Worm (Caenorhabditis elegans) whole organism, L4 larva: ENCODE results near the gene cls-2.

Source experiments
- ama-1 ChIP-seq: fragments of 150-350 bp; optimal IDR thresholded peaks from 2 replicates; lab custom pipeline; 2014; ENCODE audit warnings: inconsistent platforms, mixed read lengths
- dpl-1 ChIP-seq: fragments of 150-350 bp; optimal IDR thresholded peaks from 2 replicates; lab custom pipeline; 2014; ENCODE audit warnings: missing biosample characterization, missing genetic modification reagents, missing genetic modification characterization
- fos-1 ChIP-seq: fragments of 150-350 bp; optimal IDR thresholded peaks from 2 replicates; lab custom pipeline; 2014; ENCODE audit warnings: missing biosample characterization, missing genetic modification characterization
- hlh-30 ChIP-seq: sonication (generic microtip); optimal IDR thresholded peaks from 2 replicates; lab custom pipeline; 2017; ENCODE audit warnings: antibody characterized with exemption, mild to moderate bottlenecking, missing genetic modification characterization, missing compliant biosample characterization; ENCODE audit not compliant: insufficient read depth
- hmg-1.1 ChIP-seq: fragments of 200-800 bp; sonication (Bioruptor generic); IDR thresholded peaks from 2 replicates; pipeline ENCODE4 v1.3.6; 2022; ENCODE audit warnings: missing genetic modification reagents, missing genetic modification characterization, missing compliant biosample characterization
- lim-7 ChIP-seq: fragments of 200-800 bp; sonication (Bioruptor generic); IDR thresholded peaks from 2 replicates; pipeline ENCODE4 v1.3.6; 2022; ENCODE audit warnings: missing genetic modification characterization, missing compliant biosample characterization
- lin-39 ChIP-seq: fragments of 150-350 bp; optimal IDR thresholded peaks from 2 replicates; lab custom pipeline; 2014; ENCODE audit warnings: missing biosample characterization, missing genetic modification reagents, missing genetic modification characterization
- mdl-1 ChIP-seq, 2 experiments: fragments of 150-350 bp in 1 of 2; sonication (generic microtip) in 1 of 2; optimal IDR thresholded peaks; 2 replicates each; lab custom pipeline; 2014 to 2017; ENCODE audit warnings: missing biosample characterization in 2 of 2, missing genetic modification characterization in 2 of 2
- nhr-111 ChIP-seq: fragments of 200-800 bp; sonication (Bioruptor generic); optimal IDR thresholded peaks from 2 replicates; lab custom pipeline; 2018; ENCODE audit warnings: mild to moderate bottlenecking, missing genetic modification characterization, missing compliant biosample characterization
- nhr-237 ChIP-seq: sonication (generic microtip); optimal IDR thresholded peaks from 2 replicates; lab custom pipeline; 2017; ENCODE audit warnings: missing biosample characterization, missing genetic modification characterization
- nhr-77 ChIP-seq: fragments of 150-350 bp; optimal IDR thresholded peaks from 2 replicates; lab custom pipeline; 2014; ENCODE audit warnings: missing biosample characterization, missing genetic modification characterization
- skn-1 ChIP-seq: fragments of 150-350 bp; optimal IDR thresholded peaks from 2 replicates; lab custom pipeline; 2014; ENCODE audit warnings: missing biosample characterization, missing genetic modification characterization

DNA sequence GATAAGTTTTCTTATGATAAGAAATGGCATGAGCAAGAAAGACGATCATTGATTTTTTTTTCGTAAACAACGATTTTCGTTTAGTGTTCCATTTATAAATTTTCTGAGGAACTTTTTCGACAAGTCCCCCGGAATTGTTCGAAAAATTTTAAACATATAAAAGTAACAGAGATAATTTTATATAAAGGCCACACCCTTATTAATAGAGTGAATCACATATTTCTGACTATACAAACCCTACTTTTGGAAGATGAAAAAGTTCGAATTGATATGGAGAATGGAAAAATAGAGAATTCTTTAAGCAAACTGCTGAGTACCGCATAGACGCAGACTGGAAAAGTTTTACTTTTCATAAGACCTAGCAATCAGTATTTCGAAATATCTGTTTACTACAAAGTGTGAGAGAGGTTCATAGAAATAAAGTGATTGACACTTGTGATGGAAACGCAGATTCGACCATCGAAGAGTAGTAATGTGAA lies 3.7 kb upstream of the cls-2 start:
- TF ChIP-seq nhr-111 (GFP tag; lab: Kevin White, UChicago) (peak; percentile 58), mdl-1 (tag; optimal IDR thresholded peaks at IDR 0.05; lab: Kevin White, UChicago) (peak in 1 of 2 experiments; percentile 56), skn-1 (tag; lab: Kevin White, UChicago) (no peak), lim-7 (peak; percentile 66; the same call in 1 of the 2 replicates), nhr-237 (tag; lab: Kevin White, UChicago) (no peak), lin-39 (tag; lab: Kevin White, UChicago) (no peak), hmg-1.1 (peak; percentile 70), ama-1 (lab: Kevin White, UChicago) (peak; percentile 90), hlh-30 (tag; lab: Kevin White, UChicago) (peak; percentile 87), nhr-77 (tag; lab: Kevin White, UChicago) (peak; percentile 75), dpl-1 (peak; percentile 51), fos-1 (tag; lab: Kevin White, UChicago) (no peak)
